Fruit fly (Drosophila melanogaster) whole organism, pupa: ENCODE results near the gene Ip259.

ENCODE experiments used
- CG10348 ChIP-seq: fragments of 200-800 bp; sonication (Bioruptor generic); IDR thresholded peaks from 2 replicates; pipeline ENCODE4 v1.3.6; 2022; ENCODE audit warnings: missing biosample characterization, missing genetic modification characterization
- CG12605 ChIP-seq: fragments of 200-800 bp; sonication (Bioruptor generic); IDR thresholded peaks from 2 replicates; pipeline ENCODE4 v1.3.6; 2022; ENCODE audit warnings: missing biosample characterization, missing genetic modification characterization
- CG14655 ChIP-seq: fragments of 200-800 bp; sonication (Bioruptor generic); optimal IDR thresholded peaks from 3 replicates; lab custom pipeline; 2017; ENCODE audit warnings: mild to moderate bottlenecking, missing biosample characterization, missing genetic modification reagents, missing genetic modification characterization
- CG17806 ChIP-seq: fragments of 200-800 bp; sonication (Bioruptor generic); optimal IDR thresholded peaks from 2 replicates; lab custom pipeline; 2018; ENCODE audit warnings: missing biosample characterization, mild to moderate bottlenecking, missing genetic modification characterization, moderate library complexity
- EcR ChIP-seq: fragments of 200-800 bp; sonication (Bioruptor generic); optimal IDR thresholded peaks from 3 replicates; lab custom pipeline; 2019; ENCODE audit warnings: missing biosample characterization, missing genetic modification characterization, mild to moderate bottlenecking, moderate library complexity, missing genetic modification reagents
- Pif1A ChIP-seq: fragments of 200-800 bp; sonication (Bioruptor generic); optimal IDR thresholded peaks from 3 replicates; lab custom pipeline; 2016; ENCODE audit warnings: missing biosample characterization, missing genetic modification characterization
- Pif1B ChIP-seq: fragments of 200-800 bp; sonication (Bioruptor generic); optimal IDR thresholded peaks from 3 replicates; lab custom pipeline; 2016; ENCODE audit warnings: missing biosample characterization, missing genetic modification characterization
- Snoo ChIP-seq: fragments of 200-800 bp; sonication (Bioruptor generic); optimal IDR thresholded peaks from 3 replicates; lab custom pipeline; 2017; ENCODE audit warnings: missing biosample characterization, mild to moderate bottlenecking, missing genetic modification characterization, inconsistent platforms
- fd96Ca ChIP-seq: fragments of 200-800 bp; sonication (Bioruptor generic); IDR thresholded peaks from 3 replicates; pipeline ENCODE4 v1.3.6; 2022; ENCODE audit warnings: missing biosample characterization, missing genetic modification characterization
- gl ChIP-seq: fragments of 200-800 bp; sonication (Bioruptor generic); optimal IDR thresholded peaks from 2 replicates; lab custom pipeline; 2018; ENCODE audit warnings: missing biosample characterization, mild to moderate bottlenecking, missing genetic modification characterization

dm6 chr2L:10366525-10366924 is 41.6 kb upstream of the Ip259 start, which contains the start of gene CG5056:
- TF ChIP-seq CG17806 (tag; lab: Kevin White, UChicago) = peak; percentile 6
- TF ChIP-seq fd96Ca (GFP tag; lab: Robert Waterston, UW) = no peak
- TF ChIP-seq CG10348 = no peak
- peak; percentile 57 for TF ChIP-seq gl (tag; lab: Kevin White, UChicago)
- no peak for TF ChIP-seq CG14655 (GFP tag; lab: Kevin White, UChicago)
- TF ChIP-seq Pif1B (GFP tag; lab: Kevin White, UChicago) = no peak
- TF ChIP-seq EcR = no peak
- TF ChIP-seq Snoo (tag; lab: Kevin White, UChicago) = peak; percentile 2
- no peak for TF ChIP-seq Pif1A (GFP tag; lab: Kevin White, UChicago)
- TF ChIP-seq CG12605 (GFP tag; lab: Robert Waterston, UW) = peak; percentile 11; the same call in 1 of the 2 replicates
